Fruit fly (Drosophila melanogaster) whole organism, prepupa: ENCODE results near the gene Drsl5.

Experiments
- CG6854 ChIP-seq: fragments of 200-800 bp; sonication (Bioruptor generic); optimal IDR thresholded peaks from 2 replicates; lab custom pipeline; 2017; ENCODE audit warnings: missing biosample characterization, mild to moderate bottlenecking, missing genetic modification characterization
- Gug ChIP-seq: fragments of 200-800 bp; sonication (Bioruptor generic); IDR thresholded peaks from 2 replicates; pipeline ENCODE4 v1.3.6; 2022; ENCODE audit warnings: missing biosample characterization, missing genetic modification characterization
- Hr39 ChIP-seq: fragments of 200-800 bp; sonication (Bioruptor generic); optimal IDR thresholded peaks from 2 replicates; lab custom pipeline; 2016; ENCODE audit warnings: missing biosample characterization, missing genetic modification characterization
- topi ChIP-seq: fragments of 200-800 bp; sonication (Bioruptor generic); optimal IDR thresholded peaks from 3 replicates; lab custom pipeline; 2016; ENCODE audit warnings: missing biosample characterization, missing genetic modification characterization

- TF ChIP-seq CG6854 (GFP tag; lab: Kevin White, UChicago) (no peak), topi (GFP tag; lab: Kevin White, UChicago) (no peak), Gug (GFP tag; lab: Robert Waterston, UW) (no peak), Hr39 (GFP tag; lab: Kevin White, UChicago) (no peak)
Observed at dm6 chr3L:3304740-3305139, 11.8 kb upstream of the Drsl5 start.
